Worm (Caenorhabditis elegans): Measurements from ENCODE around the gene srx-90.

Gene srx-90

DNA sequence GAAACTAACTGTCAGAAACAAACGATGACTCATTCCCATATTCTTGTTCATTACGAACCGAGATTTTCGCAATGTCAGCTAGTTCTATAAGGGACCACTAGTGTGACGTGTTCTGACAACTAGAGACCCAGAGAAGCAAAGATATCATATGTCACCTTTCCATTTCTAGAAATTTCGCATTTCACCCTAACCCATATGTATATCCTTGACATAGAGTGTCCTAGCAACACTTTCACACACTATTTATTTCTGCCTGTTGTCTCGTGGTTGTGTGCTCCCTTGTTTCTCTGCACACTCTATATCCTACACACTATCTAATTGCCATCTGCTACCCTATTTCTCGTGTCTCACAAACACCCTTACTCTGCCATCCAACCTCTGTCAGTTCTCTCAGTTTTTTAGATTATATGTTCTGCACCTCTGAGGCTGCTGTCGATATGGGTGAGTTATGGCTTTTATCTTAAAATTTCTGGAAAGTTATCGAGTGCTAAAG, 32.0 kb upstream of the srx-90 start, which contains the start of the genes F38B7.17 and F38B7.3 (continued):
- TF ChIP-seq ceh-32 (tag; optimal IDR thresholded peaks at IDR 0.05; ENCODE audit: poor library complexity), result no peak
- no peak for TF ChIP-seq zag-1 (tag; optimal IDR thresholded peaks at IDR 0.05)
- no peak for TF ChIP-seq ceh-44 (GFP tag; IDR thresholded peaks at IDR 0.05)
- TF ChIP-seq nhr-77 (tag; optimal IDR thresholded peaks at IDR 0.05), result no peak
- peak in 1 of 2 experiments; percentile 52 for TF ChIP-seq unc-62 (GFP tag; optimal IDR thresholded peaks at IDR 0.05 in 1 of 2)
- no peak for TF ChIP-seq unc-62 (tag; optimal IDR thresholded peaks at IDR 0.05)
- TF ChIP-seq php-3 (GFP tag; IDR thresholded peaks at IDR 0.05), result no peak
- peak in 1 of 2 experiments; percentile 61 for TF ChIP-seq lsy-2 (tag; optimal IDR thresholded peaks at IDR 0.05)
- TF ChIP-seq dpl-1 (GFP tag; optimal IDR thresholded peaks at IDR 0.05), result peak; percentile 27
- no peak for TF ChIP-seq ztf-11 (tag; optimal IDR thresholded peaks at IDR 0.05)
- TF ChIP-seq F44E2.7 (GFP tag; IDR thresholded peaks at IDR 0.05), result no peak
- TF ChIP-seq mxl-2 (GFP tag; conservative IDR thresholded peaks at IDR 0.05), result no peak
- no peak for TF ChIP-seq lim-7 (GFP tag; IDR thresholded peaks at IDR 0.05)
- TF ChIP-seq aly-2 (tag; optimal IDR thresholded peaks at IDR 0.05), result no peak
- TF ChIP-seq mdl-1 (tag; optimal IDR thresholded peaks at IDR 0.05), result peak; percentile 66 to 91
- no peak for TF ChIP-seq Y5F2A.4 (GFP tag; optimal IDR thresholded peaks at IDR 0.05)
- TF ChIP-seq dve-1 (tag; optimal IDR thresholded peaks at IDR 0.05; ENCODE audit: insufficient read depth), result peak; percentile 83
- no peak for TF ChIP-seq Y48G9A.11 (GFP tag; IDR thresholded peaks at IDR 0.05)
- no peak for TF ChIP-seq hif-1 (tag; optimal IDR thresholded peaks at IDR 0.05)
- TF ChIP-seq daf-16 (GFP tag; optimal IDR thresholded peaks at IDR 0.05), result no peak
- peak; percentile 85 for TF ChIP-seq daf-16 (tag; optimal IDR thresholded peaks at IDR 0.05)
- TF ChIP-seq nhr-6 (tag; optimal IDR thresholded peaks at IDR 0.05), result peak; percentile 27
- peak; percentile 39 for TF ChIP-seq T20F7.1 (GFP tag; optimal IDR thresholded peaks at IDR 0.05)
- no peak for TF ChIP-seq attf-4 (tag; optimal IDR thresholded peaks at IDR 0.05)
- peak; percentile 85 for TF ChIP-seq hlh-11 (tag; optimal IDR thresholded peaks at IDR 0.05)
- TF ChIP-seq ama-1 (optimal IDR thresholded peaks at IDR 0.05), result peak; percentile 26
- TF ChIP-seq madf-9 (GFP tag; conservative IDR thresholded peaks at IDR 0.05), result no peak
- TF ChIP-seq F49E8.2 (tag; optimal IDR thresholded peaks at IDR 0.05; ENCODE audit: borderline replicate concordance), result no peak
- no peak for TF ChIP-seq nhr-41 (GFP tag; IDR thresholded peaks at IDR 0.05)
- no peak for TF ChIP-seq zip-2 (tag; optimal IDR thresholded peaks at IDR 0.05)
- TF ChIP-seq T26A8.4 (GFP tag; IDR thresholded peaks at IDR 0.05), result no peak
- TF ChIP-seq daf-8 (GFP tag; IDR thresholded peaks at IDR 0.05), result no peak
- TF ChIP-seq pqm-1 (tag; optimal IDR thresholded peaks at IDR 0.05), result peak; percentile 66
- peak; percentile 7 for TF ChIP-seq ztf-7 (tag; optimal IDR thresholded peaks at IDR 0.05)
- no peak for TF ChIP-seq ceh-20 (GFP tag; IDR thresholded peaks at IDR 0.05)
- no peak for TF ChIP-seq tra-1 (GFP tag; IDR thresholded peaks at IDR 0.05)
- peak; percentile 17 for TF ChIP-seq nhr-48 (tag; optimal IDR thresholded peaks at IDR 0.05)
- TF ChIP-seq mep-1 (tag; optimal IDR thresholded peaks at IDR 0.05), result peak; percentile 48
- no peak for TF ChIP-seq F37D6.2 (tag; optimal IDR thresholded peaks at IDR 0.05)
- no peak for TF ChIP-seq ZK337.2 (GFP tag; IDR thresholded peaks at IDR 0.05)
- TF ChIP-seq ctbp-1 (GFP tag; IDR thresholded peaks at IDR 0.05), result 0 out of 2 replicates have a peak, but pooled peaks have one; percentile 44
- TF ChIP-seq egl-27 (tag; optimal IDR thresholded peaks at IDR 0.05), result no peak
- TF ChIP-seq hmg-1.1 (GFP tag; IDR thresholded peaks at IDR 0.05), result peak; percentile 41; the same call in 1 of the 2 replicates
- TF ChIP-seq nhr-11 (tag; optimal IDR thresholded peaks at IDR 0.05), result peak; percentile 60
- TF ChIP-seq mes-2 (tag; optimal IDR thresholded peaks at IDR 0.05; ENCODE audit: poor library complexity, severe bottlenecking), result peak; percentile 46
- TF ChIP-seq gei-8 (GFP tag; optimal IDR thresholded peaks at IDR 0.05), result no peak
- peak; percentile 55 for TF ChIP-seq dmd-6 (GFP tag; IDR thresholded peaks at IDR 0.05)
- TF ChIP-seq nhr-237 (tag; optimal IDR thresholded peaks at IDR 0.05), result no peak
- TF ChIP-seq lin-29 (GFP tag; IDR thresholded peaks at IDR 0.05), result no peak
- no peak for TF ChIP-seq ceh-62 (tag; optimal IDR thresholded peaks at IDR 0.05)
- peak; percentile 73 for TF ChIP-seq nhr-28 (tag; optimal IDR thresholded peaks at IDR 0.05)
- TF ChIP-seq nhr-102 (tag; optimal IDR thresholded peaks at IDR 0.05), result no peak
- TF ChIP-seq skn-1 (tag; optimal IDR thresholded peaks at IDR 0.05), result no peak
